Worm (Caenorhabditis elegans) whole organism, L1 larva: Measurements from ENCODE around the gene his-3.

Source experiments
- C04F5.9 ChIP-seq: sonication (generic microtip); optimal IDR thresholded peaks from 2 replicates; lab custom pipeline; 2016; ENCODE audit warnings: missing genetic modification characterization, missing compliant biosample characterization
- C16A3.4 ChIP-seq: fragments of 150-350 bp; optimal IDR thresholded peaks from 2 replicates; lab custom pipeline; 2014; ENCODE audit warnings: missing biosample characterization, missing genetic modification characterization
- F16B12.6 ChIP-seq: fragments of 150-350 bp; optimal IDR thresholded peaks from 2 replicates; lab custom pipeline; 2014; ENCODE audit warnings: missing biosample characterization, missing genetic modification characterization
- aha-1 ChIP-seq: fragments of 150-350 bp; optimal IDR thresholded peaks from 2 replicates; lab custom pipeline; 2014; ENCODE audit warnings: missing biosample characterization, missing genetic modification characterization
- ama-1 ChIP-seq: fragments of 150-350 bp; optimal IDR thresholded peaks from 2 replicates; lab custom pipeline; 2014
- blmp-1 ChIP-seq: fragments of 150-350 bp; optimal IDR thresholded peaks from 2 replicates; lab custom pipeline; 2014; ENCODE audit warnings: missing biosample characterization, missing genetic modification characterization
- ceh-82 ChIP-seq, 3 experiments: fragments of 150-350 bp in 1 of 3; sonication (generic microtip) in 2 of 3; optimal IDR thresholded peaks; 2 replicates each; lab custom pipeline; 2014 to 2017; ENCODE audit warnings: missing biosample characterization in 3 of 3, missing genetic modification characterization in 3 of 3
- ceh-88 ChIP-seq: fragments of 200-800 bp; sonication (Bioruptor generic); IDR thresholded peaks from 2 replicates; pipeline ENCODE4 v1.3.6; 2022; ENCODE audit warnings: missing genetic modification characterization, missing compliant biosample characterization
- ceh-90 ChIP-seq: sonication (generic microtip); optimal IDR thresholded peaks from 2 replicates; lab custom pipeline; 2016; ENCODE audit warnings: missing genetic modification characterization, missing compliant biosample characterization
- dsc-1 ChIP-seq: sonication (generic microtip); optimal IDR thresholded peaks from 2 replicates; lab custom pipeline; 2016; ENCODE audit warnings: mild to moderate bottlenecking, missing genetic modification characterization, missing compliant biosample characterization
- efl-1 ChIP-seq, 4 experiments: fragments of 150-350 bp; optimal IDR thresholded peaks in 3 of 4; peaks in 1 of 4; 1 replicate in 1 of 4; 2 replicates in 3 of 4; lab custom pipeline; 2014; ENCODE audit warnings: missing biosample characterization in 2 of 4, missing genetic modification characterization in 2 of 4, missing genetic modification reagents in 2 of 4
- egl-13 ChIP-seq: sonication (generic microtip); optimal IDR thresholded peaks from 2 replicates; lab custom pipeline; 2016; ENCODE audit warnings: missing genotype, missing genetic modification reagents, missing genetic modification characterization, missing compliant biosample characterization
- egl-27 ChIP-seq, 2 experiments: fragments of 150-350 bp in 1 of 2; sonication (generic microtip); optimal IDR thresholded peaks; 3 replicates each; lab custom pipeline; 2017 to 2018; ENCODE audit warnings: missing biosample characterization in 2 of 2, missing genetic modification characterization in 2 of 2, missing genetic modification reagents in 2 of 2
- grh-1 ChIP-seq: fragments of 200-800 bp; sonication (Bioruptor generic); IDR thresholded peaks from 2 replicates; pipeline ENCODE4 v1.3.6; 2022; ENCODE audit warnings: missing genetic modification reagents, missing genetic modification characterization, missing compliant biosample characterization
- hlh-4 ChIP-seq: sonication (generic microtip); optimal IDR thresholded peaks from 2 replicates; lab custom pipeline; 2016; ENCODE audit warnings: mild to moderate bottlenecking, missing genetic modification characterization, missing compliant biosample characterization
- hpl-2 ChIP-seq: fragments of 150-350 bp; optimal IDR thresholded peaks from 2 replicates; lab custom pipeline; 2014; ENCODE audit warnings: missing biosample characterization, missing genetic modification reagents, missing genetic modification characterization
- irx-1 ChIP-seq: sonication (generic microtip); optimal IDR thresholded peaks from 2 replicates; lab custom pipeline; 2016; ENCODE audit warnings: missing genetic modification characterization, missing compliant biosample characterization
- isw-1 ChIP-seq: fragments of 200-800 bp; sonication (Bioruptor generic); IDR thresholded peaks from 2 replicates; pipeline ENCODE4 v1.3.6; 2022; ENCODE audit warnings: missing genetic modification characterization, missing compliant biosample characterization
- lin-14 ChIP-seq: fragments of 200-800 bp; sonication (Bioruptor generic); optimal IDR thresholded peaks from 2 replicates; lab custom pipeline; 2018; ENCODE audit warnings: mild to moderate bottlenecking, missing genetic modification characterization, moderate library complexity, missing compliant biosample characterization
- lin-35 ChIP-seq, 2 experiments: fragments of 150-350 bp; optimal IDR thresholded peaks; 2 replicates each; lab custom pipeline; 2014; ENCODE audit warnings: missing biosample characterization in 2 of 2, missing genetic modification characterization in 2 of 2, missing genetic modification reagents in 2 of 2
- lir-3 ChIP-seq: sonication (generic microtip); optimal IDR thresholded peaks from 2 replicates; lab custom pipeline; 2016; ENCODE audit warnings: mild to moderate bottlenecking, missing genetic modification characterization, moderate library complexity, missing compliant biosample characterization; ENCODE audit not compliant: poor library complexity
- mab-9 ChIP-seq: fragments of 200-800 bp; sonication (Bioruptor generic); IDR thresholded peaks from 2 replicates; pipeline ENCODE4 v1.3.6; 2022; ENCODE audit warnings: missing genetic modification reagents, missing genetic modification characterization, missing compliant biosample characterization
- mdl-1 ChIP-seq, 2 experiments: fragments of 150-350 bp; optimal IDR thresholded peaks; 2 replicates each; lab custom pipeline; 2014 to 2017; ENCODE audit warnings: missing biosample characterization in 2 of 2, missing genetic modification characterization in 2 of 2, inconsistent platforms in 1 of 2
- mef-2 ChIP-seq: fragments of 150-350 bp; optimal IDR thresholded peaks from 2 replicates; lab custom pipeline; 2014; ENCODE audit warnings: missing biosample characterization, missing genetic modification characterization
- nhr-19 ChIP-seq: fragments of 200-800 bp; sonication (Bioruptor generic); conservative IDR thresholded peaks from 2 replicates; pipeline ENCODE4 v1.3.6; 2022; ENCODE audit warnings: missing genetic modification characterization, missing compliant biosample characterization
- nhr-28 ChIP-seq: fragments of 150-350 bp; optimal IDR thresholded peaks from 2 replicates; lab custom pipeline; 2014; ENCODE audit warnings: missing biosample characterization, missing genetic modification characterization
- nhr-47 ChIP-seq: sonication (generic microtip); optimal IDR thresholded peaks from 2 replicates; lab custom pipeline; 2016; ENCODE audit warnings: mild to moderate bottlenecking, missing genetic modification characterization, moderate library complexity, missing compliant biosample characterization
- nhr-84 ChIP-seq: sonication (generic microtip); optimal IDR thresholded peaks from 2 replicates; lab custom pipeline; 2017; ENCODE audit warnings: missing biosample characterization, missing genetic modification characterization
- nhr-85 ChIP-seq: sonication (generic microtip); peaks from one replicate; lab custom pipeline; 2016; ENCODE audit warnings: missing genetic modification characterization, inconsistent platforms, missing compliant biosample characterization
- nhr-90 ChIP-seq: sonication (generic microtip); optimal IDR thresholded peaks from 2 replicates; lab custom pipeline; 2016; ENCODE audit warnings: mild to moderate bottlenecking, missing genetic modification characterization, missing compliant biosample characterization; ENCODE audit not compliant: poor library complexity
- pax-3 ChIP-seq: fragments of 200-800 bp; sonication (Bioruptor generic); optimal IDR thresholded peaks from 2 replicates; lab custom pipeline; 2018; ENCODE audit warnings: mild to moderate bottlenecking, missing genetic modification characterization, moderate library complexity, missing compliant biosample characterization
- rnt-1 ChIP-seq: sonication (generic microtip); optimal IDR thresholded peaks from 2 replicates; lab custom pipeline; 2016; ENCODE audit warnings: mild to moderate bottlenecking, missing genetic modification characterization, moderate library complexity, missing compliant biosample characterization
- sptf-1 ChIP-seq: fragments of 150-350 bp; optimal IDR thresholded peaks from 2 replicates; lab custom pipeline; 2014; ENCODE audit warnings: missing biosample characterization, missing genetic modification characterization
- sup-37 ChIP-seq: fragments of 200-800 bp; sonication (Bioruptor generic); optimal IDR thresholded peaks from 2 replicates; lab custom pipeline; 2018; ENCODE audit warnings: mild to moderate bottlenecking, missing genetic modification characterization, missing compliant biosample characterization
- swsn-7 ChIP-seq: sonication (generic microtip); optimal IDR thresholded peaks from 2 replicates; lab custom pipeline; 2016; ENCODE audit warnings: missing genetic modification characterization, missing compliant biosample characterization
- tlp-1 ChIP-seq: fragments of 150-350 bp; optimal IDR thresholded peaks from 2 replicates; lab custom pipeline; 2014; ENCODE audit warnings: missing biosample characterization, missing genetic modification characterization
- unc-86 ChIP-seq: sonication (generic microtip); optimal IDR thresholded peaks from 2 replicates; lab custom pipeline; 2016; ENCODE audit warnings: missing genetic modification characterization, missing compliant biosample characterization
- xbp-1 ChIP-seq: sonication (generic microtip); optimal IDR thresholded peaks from 2 replicates; lab custom pipeline; 2016; ENCODE audit warnings: missing genetic modification characterization, missing compliant biosample characterization
- ztf-4 ChIP-seq: fragments of 150-350 bp; optimal IDR thresholded peaks from 2 replicates; lab custom pipeline; 2014; ENCODE audit warnings: missing biosample characterization, missing genetic modification characterization

Gene his-3

ce11 chrV:16045837-16046236 lies 5.2 kb downstream of the his-3 start, which contains the start of gene T10C6.15 (continued):
- TF ChIP-seq lin-35 (GFP tag; optimal IDR thresholded peaks at IDR 0.05; lab: Kevin White, UChicago) (peak in 1 of 2 experiments; percentile 76), nhr-90 (tag; lab: Kevin White, UChicago) (peak; percentile 63), ceh-82 (tag; optimal IDR thresholded peaks at IDR 0.05; lab: Kevin White, UChicago) (no peak), nhr-28 (no peak), ama-1 (lab: Kevin White, UChicago) (no peak), ceh-90 (tag; lab: Kevin White, UChicago) (no peak), F16B12.6 (tag; lab: Kevin White, UChicago) (no peak), hlh-4 (tag; lab: Kevin White, UChicago) (no peak), egl-27 (tag; optimal IDR thresholded peaks at IDR 0.05; lab: Kevin White, UChicago) (no peak), mef-2 (tag; lab: Kevin White, UChicago) (no peak), nhr-84 (tag; lab: Kevin White, UChicago) (no peak), hpl-2 (peak; percentile 58), rnt-1 (tag; lab: Kevin White, UChicago) (no peak), isw-1 (no peak), pax-3 (tag; lab: Kevin White, UChicago) (peak; percentile 49), ceh-88 (GFP tag; lab: Robert Waterston, UW) (no peak), C04F5.9 (no peak), nhr-85 (tag; lab: Kevin White, UChicago) (peak; percentile 30), lir-3 (tag; lab: Kevin White, UChicago) (no peak), nhr-47 (tag; lab: Kevin White, UChicago) (no peak), grh-1 (GFP tag; lab: Robert Waterston, UW) (no peak), C16A3.4 (tag; lab: Kevin White, UChicago) (no peak), unc-86 (tag; lab: Kevin White, UChicago) (no peak), aha-1 (tag; lab: Kevin White, UChicago) (no peak), mdl-1 (tag; optimal IDR thresholded peaks at IDR 0.05; lab: Kevin White, UChicago) (peak in 1 of 2 experiments; percentile 50), mab-9 (GFP tag; lab: Robert Waterston, UW) (no peak), sptf-1 (tag; lab: Kevin White, UChicago) (no peak), tlp-1 (tag; lab: Kevin White, UChicago) (no peak), egl-13 (tag; lab: Kevin White, UChicago) (no peak), xbp-1 (no peak)

ce11 chrV:16046573-16046972 lies 6.0 kb downstream of the his-3 start, which contains the start of gene ZK285.2:
TSS of gene ZK285.2 (plus strand) at chrV:16046873.
- TF ChIP-seq sup-37 (GFP tag; lab: Kevin White, UChicago) = no peak
- TF ChIP-seq blmp-1 (tag; lab: Kevin White, UChicago) = peak; percentile 31
- TF ChIP-seq efl-1 (optimal IDR thresholded peaks at IDR 0.05; lab: Kevin White, UChicago) = no peak
- peak in 1 of 2 experiments; percentile 16 for TF ChIP-seq efl-1 (GFP tag; optimal IDR thresholded peaks at IDR 0.05 in 1 of 2; lab: Kevin White, UChicago)
- TF ChIP-seq swsn-7 (tag; lab: Kevin White, UChicago) = no peak

ce11 chrV:16047052-16047451 lies 6.4 kb downstream of the his-3 start:
- no peak for TF ChIP-seq ztf-4 (tag; lab: Kevin White, UChicago)
- TF ChIP-seq nhr-47 (tag; lab: Kevin White, UChicago) = no peak
- TF ChIP-seq hpl-2 = no peak
- no peak for TF ChIP-seq irx-1 (tag; lab: Kevin White, UChicago)
- no peak for TF ChIP-seq lin-14 (GFP tag; lab: Kevin White, UChicago)

- TF ChIP-seq nhr-19 (GFP tag; lab: Robert Waterston, UW) (no peak), dsc-1 (tag; lab: Kevin White, UChicago) (no peak), egl-27 (tag; optimal IDR thresholded peaks at IDR 0.05; lab: Kevin White, UChicago) (no peak), grh-1 (GFP tag; lab: Robert Waterston, UW) (no peak)
These were observed 6.9 kb downstream of the his-3 start, which contains the start of gene str-198 for ce11 chrV:16047508-16047907. TSS of gene str-198 (plus strand) at chrV:16047808.
